Worm (Caenorhabditis elegans) whole organism, L1 larva: ENCODE measurements around the gene dmd-7.
A peak's percentile ranks its signal among the peaks of the same experiment; 100 is the strongest.

Source experiments
- C16A3.4 ChIP-seq: fragments of 150-350 bp; optimal IDR thresholded peaks from 2 replicates; lab custom pipeline; 2014; ENCODE audit warnings: missing biosample characterization, missing genetic modification characterization
- blmp-1 ChIP-seq: fragments of 150-350 bp; optimal IDR thresholded peaks from 2 replicates; lab custom pipeline; 2014; ENCODE audit warnings: missing biosample characterization, missing genetic modification characterization
- ceh-63 ChIP-seq: fragments of 200-800 bp; sonication (Bioruptor generic); optimal IDR thresholded peaks from 2 replicates; lab custom pipeline; 2018; ENCODE audit warnings: mild to moderate bottlenecking, missing genetic modification characterization, missing compliant biosample characterization
- ceh-82 ChIP-seq, 3 experiments: fragments of 150-350 bp in 1 of 3; sonication (generic microtip) in 2 of 3; optimal IDR thresholded peaks; 2 replicates each; lab custom pipeline; 2014 to 2017; ENCODE audit warnings: missing biosample characterization in 3 of 3, missing genetic modification characterization in 3 of 3
- dpl-1 ChIP-seq, 3 experiments: fragments of 150-350 bp in 2 of 3; sonication (generic microtip) in 1 of 3; optimal IDR thresholded peaks; 2 replicates each; lab custom pipeline; 2014 to 2017; ENCODE audit warnings: missing biosample characterization in 3 of 3, missing genetic modification characterization in 3 of 3, missing genetic modification reagents in 3 of 3
- dsc-1 ChIP-seq: sonication (generic microtip); optimal IDR thresholded peaks from 2 replicates; lab custom pipeline; 2016; ENCODE audit warnings: mild to moderate bottlenecking, missing genetic modification characterization, missing compliant biosample characterization
- efl-1 ChIP-seq, 4 experiments: fragments of 150-350 bp; optimal IDR thresholded peaks in 3 of 4; peaks in 1 of 4; 1 replicate in 1 of 4; 2 replicates in 3 of 4; lab custom pipeline; 2014; ENCODE audit warnings: missing biosample characterization in 2 of 4, missing genetic modification characterization in 2 of 4, missing genetic modification reagents in 2 of 4
- egl-13 ChIP-seq: sonication (generic microtip); optimal IDR thresholded peaks from 2 replicates; lab custom pipeline; 2016; ENCODE audit warnings: missing genotype, missing genetic modification reagents, missing genetic modification characterization, missing compliant biosample characterization
- elt-2 ChIP-seq: sonication (generic microtip); optimal IDR thresholded peaks from 2 replicates; lab custom pipeline; 2016; ENCODE audit warnings: missing genetic modification characterization, mild to moderate bottlenecking, inconsistent platforms, missing compliant biosample characterization, missing genetic modification reagents
- elt-3 ChIP-seq, 6 experiments: fragments of 150-350 bp in 1 of 6; sonication (generic microtip); optimal IDR thresholded peaks; 2 replicates each; lab custom pipeline; 2017 to 2018; ENCODE audit warnings: missing biosample characterization in 6 of 6, missing genetic modification characterization in 6 of 6, inconsistent platforms in 1 of 6
- fkh-8 ChIP-seq: sonication (generic microtip); optimal IDR thresholded peaks from 2 replicates; lab custom pipeline; 2016; ENCODE audit warnings: mild to moderate bottlenecking, missing genetic modification characterization, missing compliant biosample characterization
- fos-1 ChIP-seq: fragments of 150-350 bp; optimal IDR thresholded peaks from 2 replicates; lab custom pipeline; 2014; ENCODE audit warnings: missing biosample characterization, missing genetic modification characterization
- isw-1 ChIP-seq: fragments of 200-800 bp; sonication (Bioruptor generic); IDR thresholded peaks from 2 replicates; pipeline ENCODE4 v1.3.6; 2022; ENCODE audit warnings: missing genetic modification characterization, missing compliant biosample characterization
- jun-1 ChIP-seq: fragments of 150-350 bp; optimal IDR thresholded peaks from 2 replicates; lab custom pipeline; 2014; ENCODE audit warnings: missing biosample characterization, missing genetic modification reagents, missing genetic modification characterization
- lin-13 ChIP-seq: fragments of 150-350 bp; optimal IDR thresholded peaks from 2 replicates; lab custom pipeline; 2014; ENCODE audit warnings: missing biosample characterization, missing genetic modification reagents, missing genetic modification characterization
- lin-14 ChIP-seq: fragments of 200-800 bp; sonication (Bioruptor generic); optimal IDR thresholded peaks from 2 replicates; lab custom pipeline; 2018; ENCODE audit warnings: mild to moderate bottlenecking, missing genetic modification characterization, moderate library complexity, missing compliant biosample characterization
- lin-35 ChIP-seq, 2 experiments: fragments of 150-350 bp; optimal IDR thresholded peaks; 2 replicates each; lab custom pipeline; 2014; ENCODE audit warnings: missing biosample characterization in 2 of 2, missing genetic modification characterization in 2 of 2, missing genetic modification reagents in 2 of 2
- lsy-2 ChIP-seq, 2 experiments: fragments of 150-350 bp; optimal IDR thresholded peaks; 2 replicates each; lab custom pipeline; 2014; ENCODE audit warnings: missing biosample characterization in 2 of 2, missing genetic modification characterization in 2 of 2
- mdl-1 ChIP-seq, 2 experiments: fragments of 150-350 bp; optimal IDR thresholded peaks; 2 replicates each; lab custom pipeline; 2014 to 2017; ENCODE audit warnings: missing biosample characterization in 2 of 2, missing genetic modification characterization in 2 of 2, inconsistent platforms in 1 of 2
- mef-2 ChIP-seq: fragments of 150-350 bp; optimal IDR thresholded peaks from 2 replicates; lab custom pipeline; 2014; ENCODE audit warnings: missing biosample characterization, missing genetic modification characterization
- mep-1 ChIP-seq: fragments of 150-350 bp; optimal IDR thresholded peaks from 2 replicates; lab custom pipeline; 2014; ENCODE audit warnings: missing biosample characterization, missing genetic modification characterization
- nhr-11 ChIP-seq: fragments of 150-350 bp; optimal IDR thresholded peaks from 2 replicates; lab custom pipeline; 2014; ENCODE audit warnings: missing biosample characterization, missing genetic modification characterization
- nhr-237 ChIP-seq: fragments of 150-350 bp; optimal IDR thresholded peaks from 2 replicates; lab custom pipeline; 2014; ENCODE audit warnings: missing biosample characterization, missing genetic modification characterization
- nhr-47 ChIP-seq: sonication (generic microtip); optimal IDR thresholded peaks from 2 replicates; lab custom pipeline; 2016; ENCODE audit warnings: mild to moderate bottlenecking, missing genetic modification characterization, moderate library complexity, missing compliant biosample characterization
- nhr-71 ChIP-seq: sonication (generic microtip); optimal IDR thresholded peaks from 2 replicates; lab custom pipeline; 2016; ENCODE audit warnings: mild to moderate bottlenecking, missing genetic modification characterization, moderate library complexity, missing compliant biosample characterization
- nhr-76 ChIP-seq: sonication (generic microtip); optimal IDR thresholded peaks from 2 replicates; lab custom pipeline; 2017; ENCODE audit warnings: missing biosample characterization, missing genetic modification characterization
- nhr-77 ChIP-seq: fragments of 150-350 bp; optimal IDR thresholded peaks from 2 replicates; lab custom pipeline; 2014; ENCODE audit warnings: missing biosample characterization, missing genetic modification characterization
- nhr-85 ChIP-seq: sonication (generic microtip); peaks from one replicate; lab custom pipeline; 2016; ENCODE audit warnings: missing genetic modification characterization, inconsistent platforms, missing compliant biosample characterization
- pax-3 ChIP-seq: fragments of 200-800 bp; sonication (Bioruptor generic); optimal IDR thresholded peaks from 2 replicates; lab custom pipeline; 2018; ENCODE audit warnings: mild to moderate bottlenecking, missing genetic modification characterization, moderate library complexity, missing compliant biosample characterization
- rnt-1 ChIP-seq: sonication (generic microtip); optimal IDR thresholded peaks from 2 replicates; lab custom pipeline; 2016; ENCODE audit warnings: mild to moderate bottlenecking, missing genetic modification characterization, moderate library complexity, missing compliant biosample characterization
- skn-1 ChIP-seq: fragments of 150-350 bp; optimal IDR thresholded peaks from 2 replicates; lab custom pipeline; 2014; ENCODE audit warnings: missing biosample characterization, missing genetic modification characterization
- snpc-4 ChIP-seq: fragments of 150-350 bp; optimal IDR thresholded peaks from 2 replicates; lab custom pipeline; 2014; ENCODE audit warnings: missing biosample characterization, missing genetic modification characterization
- snu-23 ChIP-seq: sonication (generic microtip); optimal IDR thresholded peaks from 2 replicates; lab custom pipeline; 2016; ENCODE audit warnings: missing genetic modification characterization, missing compliant biosample characterization
- sox-4 ChIP-seq: sonication (generic microtip); optimal IDR thresholded peaks from 2 replicates; lab custom pipeline; 2016; ENCODE audit warnings: missing genetic modification characterization, missing compliant biosample characterization
- sptf-1 ChIP-seq: fragments of 150-350 bp; optimal IDR thresholded peaks from 2 replicates; lab custom pipeline; 2014; ENCODE audit warnings: missing biosample characterization, missing genetic modification characterization
- swsn-7 ChIP-seq: sonication (generic microtip); optimal IDR thresholded peaks from 2 replicates; lab custom pipeline; 2016; ENCODE audit warnings: missing genetic modification characterization, missing compliant biosample characterization
- tbx-2 ChIP-seq: sonication (generic microtip); optimal IDR thresholded peaks from 2 replicates; lab custom pipeline; 2016; ENCODE audit warnings: missing genetic modification characterization, missing compliant biosample characterization
- unc-130 ChIP-seq: fragments of 150-350 bp; optimal IDR thresholded peaks from 2 replicates; lab custom pipeline; 2017; ENCODE audit warnings: missing biosample characterization, missing genetic modification characterization, inconsistent platforms
- unc-86 ChIP-seq: sonication (generic microtip); optimal IDR thresholded peaks from 2 replicates; lab custom pipeline; 2016; ENCODE audit warnings: missing genetic modification characterization, missing compliant biosample characterization
- xbp-1 ChIP-seq: sonication (generic microtip); optimal IDR thresholded peaks from 2 replicates; lab custom pipeline; 2016; ENCODE audit warnings: missing genetic modification characterization, missing compliant biosample characterization
- zag-1 ChIP-seq: fragments of 150-350 bp; optimal IDR thresholded peaks from 2 replicates; lab custom pipeline; 2014; ENCODE audit warnings: missing biosample characterization, missing genetic modification characterization
- zip-4 ChIP-seq: fragments of 200-800 bp; sonication (Bioruptor generic); optimal IDR thresholded peaks from 2 replicates; lab custom pipeline; 2018; ENCODE audit warnings: mild to moderate bottlenecking, missing genetic modification characterization, moderate library complexity, missing compliant biosample characterization

Gene dmd-7

ce11 chrV:6211509-6211908 lies 35.2 kb upstream of the dmd-7 start:
- TF ChIP-seq elt-2 (tag; lab: Kevin White, UChicago) (peak; percentile 22), lin-14 (GFP tag; lab: Kevin White, UChicago) (peak; percentile 13), ceh-82 (tag; optimal IDR thresholded peaks at IDR 0.05; lab: Kevin White, UChicago) (no peak), nhr-11 (tag; lab: Kevin White, UChicago) (no peak), efl-1 (optimal IDR thresholded peaks at IDR 0.05; lab: Kevin White, UChicago) (no peak), efl-1 (GFP tag; optimal IDR thresholded peaks at IDR 0.05 in 1 of 2; lab: Kevin White, UChicago) (peak in 1 of 2 experiments; percentile 89)

ce11 chrV:6212566-6212965 lies 34.2 kb upstream of the dmd-7 start:
- TF ChIP-seq elt-2 (tag; lab: Kevin White, UChicago) (no peak), lin-14 (GFP tag; lab: Kevin White, UChicago) (peak; percentile 47), pax-3 (tag; lab: Kevin White, UChicago) (no peak)

ce11 chrV:6213216-6213735 lies 33.5 kb upstream of the dmd-7 start:
- TF ChIP-seq unc-130 (tag; lab: Kevin White, UChicago) (no peak), C16A3.4 (tag; lab: Kevin White, UChicago) (no peak), blmp-1 (peak; percentile 42), elt-2 (tag; lab: Kevin White, UChicago) (no peak), nhr-76 (tag; lab: Kevin White, UChicago) (no peak), efl-1 (optimal IDR thresholded peaks at IDR 0.05; lab: Kevin White, UChicago) (no peak), efl-1 (GFP tag; optimal IDR thresholded peaks at IDR 0.05 in 1 of 2; lab: Kevin White, UChicago) (peak in 1 of 2 experiments; percentile 12), sox-4 (tag; lab: Kevin White, UChicago) (no peak), zag-1 (tag; lab: Kevin White, UChicago) (no peak), nhr-85 (peak; percentile 56), jun-1 (tag; lab: Kevin White, UChicago) (no peak), egl-13 (tag; lab: Kevin White, UChicago) (no peak), nhr-11 (tag; lab: Kevin White, UChicago) (no peak), dsc-1 (no peak)

ce11 chrV:6213845-6214244 lies 32.9 kb upstream of the dmd-7 start:
- peak; percentile 24 to 66 for TF ChIP-seq efl-1 (optimal IDR thresholded peaks at IDR 0.05; lab: Kevin White, UChicago)
- TF ChIP-seq efl-1 (GFP tag; optimal IDR thresholded peaks at IDR 0.05 in 1 of 2; lab: Kevin White, UChicago) = no peak
- TF ChIP-seq nhr-11 (tag; lab: Kevin White, UChicago) = peak; percentile 29
- no peak for TF ChIP-seq lin-13 (GFP tag; lab: Kevin White, UChicago)
- peak; percentile 67 for TF ChIP-seq nhr-71 (tag; lab: Kevin White, UChicago)
- peak; percentile 14 for TF ChIP-seq C16A3.4 (tag; lab: Kevin White, UChicago)
- peak; percentile 86 for TF ChIP-seq lin-14 (GFP tag; lab: Kevin White, UChicago)
- no peak for TF ChIP-seq isw-1 (GFP tag; lab: Robert Waterston, UW)
- peak; percentile 43 for TF ChIP-seq nhr-47
- TF ChIP-seq nhr-237 = peak; percentile 9
- TF ChIP-seq fkh-8 (tag; lab: Kevin White, UChicago) = peak; percentile 72
- TF ChIP-seq snu-23 (GFP tag; lab: Kevin White, UChicago) = peak; percentile 34
- TF ChIP-seq unc-86 (tag; lab: Kevin White, UChicago) = peak; percentile 34
- TF ChIP-seq lsy-2 (tag; optimal IDR thresholded peaks at IDR 0.05; lab: Kevin White, UChicago) = peak; percentile 3 to 63
- TF ChIP-seq fos-1 (tag; lab: Kevin White, UChicago) = peak; percentile 96
- TF ChIP-seq sptf-1 = no peak
- peak; percentile 80 for TF ChIP-seq mep-1 (tag; lab: Kevin White, UChicago)
- TF ChIP-seq lin-35 (GFP tag; optimal IDR thresholded peaks at IDR 0.05; lab: Kevin White, UChicago) = peak; percentile 19 to 31
- peak in 2 of 3 experiments; percentile 12 to 20 for TF ChIP-seq dpl-1 (GFP tag; optimal IDR thresholded peaks at IDR 0.05; lab: Kevin White, UChicago)
- TF ChIP-seq tbx-2 (tag; lab: Kevin White, UChicago) = peak; percentile 16
- TF ChIP-seq swsn-7 (tag; lab: Kevin White, UChicago) = peak; percentile 35
- TF ChIP-seq skn-1 (tag; lab: Kevin White, UChicago) = peak; percentile 86
- TF ChIP-seq snpc-4 = peak; percentile 53
- no peak for TF ChIP-seq mef-2 (tag; lab: Kevin White, UChicago)
- peak in 1 of 2 experiments; percentile 60 for TF ChIP-seq mdl-1 (tag; optimal IDR thresholded peaks at IDR 0.05; lab: Kevin White, UChicago)
- TF ChIP-seq sox-4 (tag; lab: Kevin White, UChicago) = no peak
- peak; percentile 29 for TF ChIP-seq blmp-1
- peak; percentile 27 for TF ChIP-seq nhr-77 (tag; lab: Kevin White, UChicago)
- no peak for TF ChIP-seq ceh-63
- TF ChIP-seq rnt-1 (tag; lab: Kevin White, UChicago) = peak; percentile 36
- TF ChIP-seq unc-130 (tag; lab: Kevin White, UChicago) = no peak
- TF ChIP-seq jun-1 (tag; lab: Kevin White, UChicago) = peak; percentile 94
- peak; percentile 4 to 63 (median 23) for TF ChIP-seq ceh-82 (tag; optimal IDR thresholded peaks at IDR 0.05; lab: Kevin White, UChicago)
- TF ChIP-seq elt-3 (tag; optimal IDR thresholded peaks at IDR 0.05; lab: Kevin White, UChicago) = peak in 1 of 6 experiments; percentile 68
- peak; percentile 69 for TF ChIP-seq xbp-1 (tag; lab: Kevin White, UChicago)
- TF ChIP-seq egl-13 (tag; lab: Kevin White, UChicago) = no peak
- peak; percentile 62 for TF ChIP-seq zip-4 (GFP tag; lab: Kevin White, UChicago)
- TF ChIP-seq, all 84 proteins: peak for 28
